Worm (Caenorhabditis elegans): ENCODE measurements around the gene aldo-2.
A peak's percentile ranks its signal among the peaks of the same experiment; 100 is the strongest.

The aldo-2 gene

ce11 chrIII:5839147-5839546 is 37.3 kb downstream of the aldo-2 start:
- no peak for TF ChIP-seq ets-5 (GFP tag; IDR thresholded peaks at IDR 0.05)
- peak; percentile 9 for TF ChIP-seq snu-23 (GFP tag; optimal IDR thresholded peaks at IDR 0.05)
- TF ChIP-seq fos-1 (tag; optimal IDR thresholded peaks at IDR 0.05), result no peak
- TF ChIP-seq nhr-11 (tag; optimal IDR thresholded peaks at IDR 0.05), result no peak
- TF ChIP-seq egl-27 (tag; optimal IDR thresholded peaks at IDR 0.05), result no peak
- no peak for TF ChIP-seq nhr-19 (GFP tag; conservative IDR thresholded peaks at IDR 0.05)
- no peak for TF ChIP-seq ztf-4 (tag; optimal IDR thresholded peaks at IDR 0.05)
- TF ChIP-seq elt-2 (tag; optimal IDR thresholded peaks at IDR 0.05), result peak; percentile 75
- peak in 3 of 6 experiments; percentile 5 to 85 (median 78) for TF ChIP-seq elt-3 (tag; optimal IDR thresholded peaks at IDR 0.05)
- TF ChIP-seq lsy-2 (tag; optimal IDR thresholded peaks at IDR 0.05), result peak; percentile 21 to 49
- no peak for TF ChIP-seq unc-30 (tag; optimal IDR thresholded peaks at IDR 0.05)
- no peak for TF ChIP-seq unc-98 (GFP tag; IDR thresholded peaks at IDR 0.05)
- TF ChIP-seq nhr-28 (tag; optimal IDR thresholded peaks at IDR 0.05), result no peak
- peak; percentile 25 for TF ChIP-seq lin-14 (GFP tag; optimal IDR thresholded peaks at IDR 0.05)
- no peak for TF ChIP-seq sptf-1 (tag; optimal IDR thresholded peaks at IDR 0.05)
- no peak for TF ChIP-seq unc-130 (tag; optimal IDR thresholded peaks at IDR 0.05)
- TF ChIP-seq mab-9 (GFP tag; IDR thresholded peaks at IDR 0.05), result no peak
- peak; percentile 24 for TF ChIP-seq hpl-2 (GFP tag; optimal IDR thresholded peaks at IDR 0.05)
- no peak for TF ChIP-seq efl-3 (GFP tag; optimal IDR thresholded peaks at IDR 0.05)
- TF ChIP-seq xbp-1 (tag; optimal IDR thresholded peaks at IDR 0.05), result no peak
- TF ChIP-seq swsn-7 (tag; optimal IDR thresholded peaks at IDR 0.05), result no peak
- TF ChIP-seq grh-1 (GFP tag; IDR thresholded peaks at IDR 0.05), result no peak
- peak in 1 of 3 experiments; percentile 7 for TF ChIP-seq dpl-1 (GFP tag; optimal IDR thresholded peaks at IDR 0.05)
- no peak for TF ChIP-seq ceh-82 (tag; optimal IDR thresholded peaks at IDR 0.05)
- TF ChIP-seq hlh-17 (GFP tag; optimal IDR thresholded peaks at IDR 0.05; ENCODE audit: borderline replicate concordance), result no peak
- TF ChIP-seq tbx-2 (tag; optimal IDR thresholded peaks at IDR 0.05), result peak; percentile 21
- peak; percentile 59 for TF ChIP-seq nhr-71 (tag; optimal IDR thresholded peaks at IDR 0.05)
- TF ChIP-seq zag-1 (tag; optimal IDR thresholded peaks at IDR 0.05), result no peak
- TF ChIP-seq aly-2 (tag; optimal IDR thresholded peaks at IDR 0.05), result no peak
- no peak for TF ChIP-seq efl-1 (optimal IDR thresholded peaks at IDR 0.05)
- TF ChIP-seq efl-1 (GFP tag; optimal IDR thresholded peaks at IDR 0.05 in 1 of 2), result no peak
- TF ChIP-seq nhr-12 (tag; optimal IDR thresholded peaks at IDR 0.05), result no peak
- TF ChIP-seq C16A3.4 (tag; optimal IDR thresholded peaks at IDR 0.05), result no peak
- no peak for TF ChIP-seq lin-13 (GFP tag; optimal IDR thresholded peaks at IDR 0.05)
- peak; percentile 53 for TF ChIP-seq nhr-90 (tag; optimal IDR thresholded peaks at IDR 0.05; ENCODE audit: poor library complexity)
- no peak for TF ChIP-seq hlh-4 (tag; optimal IDR thresholded peaks at IDR 0.05)
- no peak for TF ChIP-seq sox-4 (tag; optimal IDR thresholded peaks at IDR 0.05)
- TF ChIP-seq skn-1 (tag; optimal IDR thresholded peaks at IDR 0.05), result no peak
- TF ChIP-seq mef-2 (tag; optimal IDR thresholded peaks at IDR 0.05), result no peak
- TF ChIP-seq mdl-1 (tag; optimal IDR thresholded peaks at IDR 0.05), result no peak
- no peak for TF ChIP-seq ceh-88 (GFP tag; IDR thresholded peaks at IDR 0.05)
- peak in 1 of 2 experiments; percentile 41 for TF ChIP-seq lin-35 (GFP tag; optimal IDR thresholded peaks at IDR 0.05)
- no peak for TF ChIP-seq pag-3 (tag; optimal IDR thresholded peaks at IDR 0.05; ENCODE audit: borderline replicate concordance, insufficient read depth)
- no peak for TF ChIP-seq pqm-1 (tag; optimal IDR thresholded peaks at IDR 0.05)
- TF ChIP-seq nhr-85 (tag), result peak; percentile 72
- no peak for TF ChIP-seq blmp-1 (tag; optimal IDR thresholded peaks at IDR 0.05)
- no peak for TF ChIP-seq Y116A8C.19 (tag; optimal IDR thresholded peaks at IDR 0.05; ENCODE audit: borderline replicate concordance)
- no peak for TF ChIP-seq aha-1 (tag; optimal IDR thresholded peaks at IDR 0.05)
- TF ChIP-seq snpc-4 (tag; optimal IDR thresholded peaks at IDR 0.05), result no peak
- no peak for TF ChIP-seq rnt-1 (tag; optimal IDR thresholded peaks at IDR 0.05)
- no peak for TF ChIP-seq vab-15 (tag; optimal IDR thresholded peaks at IDR 0.05)
- TF ChIP-seq mep-1 (tag; optimal IDR thresholded peaks at IDR 0.05), result peak; percentile 28
- no peak for TF ChIP-seq alr-1 (tag; optimal IDR thresholded peaks at IDR 0.05; ENCODE audit: borderline replicate concordance)
- no peak for TF ChIP-seq C34B4.2 (tag; optimal IDR thresholded peaks at IDR 0.05)

All from whole organism, L1 larva.